Fruit fly (Drosophila melanogaster): ENCODE results near the gene Ag5r.

- TF ChIP-seq pan (optimal IDR thresholded peaks at IDR 0.05) (no peak), psq (optimal IDR thresholded peaks at IDR 0.05) (no peak), usp (GFP tag; optimal IDR thresholded peaks at IDR 0.05) (no peak), EcR (GFP tag; optimal IDR thresholded peaks at IDR 0.05) (no peak), Dll (optimal IDR thresholded peaks at IDR 0.05) (no peak)
These were observed 39.1 kb upstream of the Ag5r start for dm6 chrX:14825470-14825787.
